Fruit fly (Drosophila melanogaster) whole organism, wandering third instar larva: ENCODE data around the gene CG42299.

Source experiments
- Abd-B ChIP-seq: fragments of >200 bp; optimal IDR thresholded peaks from 2 replicates; lab custom pipeline; 2017; ENCODE audit warnings: missing biosample characterization, missing genetic modification characterization
- CG32264 ChIP-seq: fragments of 200-800 bp; sonication (Bioruptor generic); optimal IDR thresholded peaks from 2 replicates; lab custom pipeline; 2016; ENCODE audit warnings: missing biosample characterization, missing genetic modification characterization
- CG9705 ChIP-seq: fragments of 200-800 bp; sonication (Bioruptor generic); optimal IDR thresholded peaks from 2 replicates; lab custom pipeline; 2018; ENCODE audit warnings: missing biosample characterization, mild to moderate bottlenecking, missing genetic modification characterization
- CrebA ChIP-seq: fragments of 200-800 bp; sonication (Bioruptor generic); optimal IDR thresholded peaks from 2 replicates; lab custom pipeline; 2016; ENCODE audit warnings: missing biosample characterization, mild to moderate bottlenecking, missing genetic modification characterization, borderline replicate concordance
- Dfd ChIP-seq: fragments of >200 bp; optimal IDR thresholded peaks from 2 replicates; lab custom pipeline; 2017; ENCODE audit warnings: missing biosample characterization, missing genetic modification characterization
- Dif ChIP-seq: fragments of 200-275, 200-300 bp; sonication (Bioruptor generic); optimal IDR thresholded peaks from 2 replicates; lab custom pipeline; 2018; ENCODE audit warnings: missing biosample characterization, missing genetic modification characterization; ENCODE audit not compliant: partially characterized antibody
- GATAd ChIP-seq: sonication (Bioruptor generic); optimal IDR thresholded peaks from 2 replicates; lab custom pipeline; 2016; ENCODE audit warnings: missing biosample characterization, missing genetic modification characterization
- HLH106 ChIP-seq: fragments of 200-800 bp; optimal IDR thresholded peaks from 3 replicates; lab custom pipeline; 2019; ENCODE audit warnings: missing biosample characterization, mild to moderate bottlenecking, missing genetic modification characterization, moderate library complexity
- Hnf4 ChIP-seq: fragments of 200-800 bp; sonication (Bioruptor generic); optimal IDR thresholded peaks from 2 replicates; lab custom pipeline; 2016; ENCODE audit warnings: missing biosample characterization, mild to moderate bottlenecking, missing genetic modification characterization
- Hr78 ChIP-seq: fragments of >200 bp; optimal IDR thresholded peaks from 2 replicates; lab custom pipeline; 2017; ENCODE audit warnings: missing biosample characterization, missing genetic modification characterization
- Hr83 ChIP-seq: fragments of 200-300 bp; sonication (Bioruptor generic); optimal IDR thresholded peaks from 2 replicates; lab custom pipeline; 2016; ENCODE audit warnings: missing biosample characterization, mild to moderate bottlenecking, missing genetic modification characterization, moderate library complexity; ENCODE audit not compliant: poor library complexity, severe bottlenecking
- Jra ChIP-seq: sonication (Bioruptor generic); optimal IDR thresholded peaks from 2 replicates; lab custom pipeline; 2016; ENCODE audit warnings: missing biosample characterization, missing genetic modification characterization
- Mio ChIP-seq: sonication (Bioruptor generic); optimal IDR thresholded peaks from 2 replicates; lab custom pipeline; 2016; ENCODE audit warnings: missing biosample characterization, missing genetic modification characterization
- Myc ChIP-seq: fragments of >200 bp; optimal IDR thresholded peaks from 2 replicates; lab custom pipeline; 2017
- N ChIP-seq: fragments of >200 bp; optimal IDR thresholded peaks from 2 replicates; lab custom pipeline; 2018; ENCODE audit warnings: missing biosample characterization, missing external identifiers, missing genetic modification characterization
- OdsH ChIP-seq: fragments of 200-800 bp; sonication (Bioruptor generic); optimal IDR thresholded peaks from 2 replicates; lab custom pipeline; 2016; ENCODE audit warnings: missing biosample characterization, mild to moderate bottlenecking, missing genetic modification characterization
- Rel ChIP-seq, 2 experiments: fragments of 200-800 bp; sonication (Bioruptor generic) in 1 of 2; optimal IDR thresholded peaks; 2 replicates in 1 of 2; 3 replicates in 1 of 2; lab custom pipeline; 2016 to 2019; ENCODE audit warnings: mild to moderate bottlenecking in 2 of 2, missing biosample characterization in 2 of 2, missing genetic modification characterization in 2 of 2, moderate library complexity in 1 of 2
- Sp1 ChIP-seq: fragments of 200-800 bp; sonication (Bioruptor generic); optimal IDR thresholded peaks from 3 replicates; lab custom pipeline; 2019; ENCODE audit warnings: missing biosample characterization, mild to moderate bottlenecking, missing genetic modification characterization, moderate library complexity
- Vsx2 ChIP-seq: fragments of 200-300, 225-300 bp; sonication (Bioruptor generic); optimal IDR thresholded peaks from 2 replicates; lab custom pipeline; 2018; ENCODE audit warnings: missing biosample characterization, missing genetic modification characterization; ENCODE audit not compliant: partially characterized antibody
- br ChIP-seq: fragments of 200-800 bp; sonication (Bioruptor generic); optimal IDR thresholded peaks from 2 replicates; lab custom pipeline; 2016; ENCODE audit warnings: missing biosample characterization, missing genetic modification characterization
- brk ChIP-seq: fragments of 200-800 bp; sonication (Bioruptor generic); optimal IDR thresholded peaks from 2 replicates; lab custom pipeline; 2016; ENCODE audit warnings: missing biosample characterization, mild to moderate bottlenecking, missing genetic modification characterization
- dl ChIP-seq, 2 experiments: fragments of 175-275, 200-275 bp in 1 of 2; fragments of 200-275 bp in 1 of 2; sonication (Bioruptor generic); optimal IDR thresholded peaks; lab custom pipeline; 2018; ENCODE audit warnings: mild to moderate bottlenecking in 2 of 2, missing biosample characterization in 2 of 2, missing genetic modification characterization in 2 of 2, moderate library complexity in 2 of 2; ENCODE audit not compliant: partially characterized antibody in 2 of 2, insufficient read depth in 1 of 2
- dmrt93B ChIP-seq: fragments of 200-800 bp; sonication (Bioruptor generic); optimal IDR thresholded peaks from 2 replicates; lab custom pipeline; 2018; ENCODE audit warnings: missing biosample characterization, mild to moderate bottlenecking, missing genetic modification characterization
- dsf ChIP-seq: sonication (Bioruptor generic); optimal IDR thresholded peaks from 2 replicates; lab custom pipeline; 2016; ENCODE audit warnings: missing biosample characterization, missing genetic modification characterization, borderline replicate concordance
- ey ChIP-seq: fragments of 200-800 bp; sonication (Bioruptor generic); optimal IDR thresholded peaks from 2 replicates; lab custom pipeline; 2016; ENCODE audit warnings: missing biosample characterization, missing genetic modification characterization
- foxo ChIP-seq, 2 experiments: fragments of 200-800 bp; sonication (Bioruptor generic); optimal IDR thresholded peaks; 2 replicates in 1 of 2; 3 replicates in 1 of 2; lab custom pipeline; 2016 to 2017; ENCODE audit warnings: missing biosample characterization in 2 of 2, missing genetic modification characterization in 2 of 2
- fru ChIP-seq: fragments of 200-800 bp; sonication (Bioruptor generic); optimal IDR thresholded peaks from 3 replicates; lab custom pipeline; 2016; ENCODE audit warnings: missing biosample characterization, mild to moderate bottlenecking, missing genetic modification characterization
- h ChIP-seq: fragments of 200-800 bp; sonication (Bioruptor generic); optimal IDR thresholded peaks from 3 replicates; lab custom pipeline; 2016; ENCODE audit warnings: missing biosample characterization, mild to moderate bottlenecking, missing genetic modification characterization
- jim ChIP-seq: fragments of 175-275, 200-325 bp; sonication (Bioruptor generic); optimal IDR thresholded peaks from 2 replicates; lab custom pipeline; 2016; ENCODE audit warnings: missing biosample characterization, mild to moderate bottlenecking, missing genetic modification characterization
- lola ChIP-seq: fragments of >200 bp; optimal IDR thresholded peaks from 2 replicates; lab custom pipeline; 2017; ENCODE audit warnings: missing biosample characterization, missing genetic modification characterization
- pan ChIP-seq: fragments of >200 bp; optimal IDR thresholded peaks from 2 replicates; lab custom pipeline; 2017
- psq ChIP-seq: fragments of 200-800 bp; sonication (Bioruptor generic); optimal IDR thresholded peaks from 3 replicates; lab custom pipeline; 2017; ENCODE audit warnings: missing biosample characterization, mild to moderate bottlenecking, missing genetic modification characterization, moderate library complexity
- rgr ChIP-seq: fragments of 200-800 bp; sonication (Bioruptor generic); optimal IDR thresholded peaks from 3 replicates; lab custom pipeline; 2016; ENCODE audit warnings: missing biosample characterization, mild to moderate bottlenecking, missing genetic modification characterization
- sage ChIP-seq: fragments of 200-800 bp; sonication (Bioruptor generic); optimal IDR thresholded peaks from 2 replicates; lab custom pipeline; 2016; ENCODE audit warnings: missing biosample characterization, mild to moderate bottlenecking, missing genetic modification characterization
- sv ChIP-seq: fragments of 200-800 bp; sonication (Bioruptor generic); optimal IDR thresholded peaks from 3 replicates; lab custom pipeline; 2016; ENCODE audit warnings: missing biosample characterization, missing genetic modification characterization
- tai ChIP-seq: sonication (Bioruptor generic); optimal IDR thresholded peaks from 2 replicates; lab custom pipeline; 2016; ENCODE audit warnings: missing biosample characterization, missing genetic modification characterization
- usp ChIP-seq: fragments of >200 bp; optimal IDR thresholded peaks from 2 replicates; lab custom pipeline; 2017; ENCODE audit warnings: missing biosample characterization, missing genetic modification characterization
- woc ChIP-seq: sonication (Bioruptor generic); optimal IDR thresholded peaks from 2 replicates; lab custom pipeline; 2016; ENCODE audit warnings: missing biosample characterization, mild to moderate bottlenecking, missing genetic modification characterization

Gene CG42299

dm6 chrX:15601285-15601684 lies 25.8 kb upstream of the CG42299 start:
- TF ChIP-seq pan (no peak), GATAd (GFP tag; lab: Kevin White, UChicago) (no peak), dsf (GFP tag; lab: Kevin White, UChicago) (no peak), Hr83 (no peak), Sp1 (GFP tag; lab: Kevin White, UChicago) (no peak), Myc (lab: Kevin White, UChicago) (no peak), CG32264 (no peak), Hr78 (GFP tag; lab: Kevin White, UChicago) (no peak), rgr (GFP tag; lab: Kevin White, UChicago) (no peak)

- TF ChIP-seq usp (GFP tag; lab: Kevin White, UChicago): no peak
- peak in 1 of 2 experiments; percentile 22 for TF ChIP-seq foxo (GFP tag; optimal IDR thresholded peaks at IDR 0.05; lab: Kevin White, UChicago)
- TF ChIP-seq sage (GFP tag; lab: Kevin White, UChicago): no peak
- TF ChIP-seq jim (GFP tag; lab: Kevin White, UChicago): no peak
- TF ChIP-seq psq (GFP tag; lab: Kevin White, UChicago): no peak
- TF ChIP-seq HLH106 (tag; lab: Kevin White, UChicago): peak; percentile 36
- TF ChIP-seq rgr (GFP tag; lab: Kevin White, UChicago): no peak
- TF ChIP-seq pan: no peak
- TF ChIP-seq Abd-B (GFP tag; lab: Kevin White, UChicago): no peak
- no peak for TF ChIP-seq lola (GFP tag; lab: Kevin White, UChicago)
- TF ChIP-seq ey: peak; percentile 7
- TF ChIP-seq Hr83: no peak
- no peak for TF ChIP-seq Vsx2 (GFP tag; lab: Kevin White, UChicago)
- TF ChIP-seq dmrt93B (GFP tag; lab: Kevin White, UChicago): no peak
- TF ChIP-seq Mio: no peak
- no peak for TF ChIP-seq CG32264
- no peak for TF ChIP-seq CG9705 (GFP tag; lab: Kevin White, UChicago)
- no peak for TF ChIP-seq br (GFP tag; lab: Kevin White, UChicago)
- TF ChIP-seq Dif (GFP tag; lab: Kevin White, UChicago): no peak
- TF ChIP-seq GATAd (GFP tag; lab: Kevin White, UChicago): no peak
- no peak for TF ChIP-seq brk (GFP tag; lab: Kevin White, UChicago)
- TF ChIP-seq OdsH (GFP tag; lab: Kevin White, UChicago): no peak
- TF ChIP-seq woc: no peak
- TF ChIP-seq Hr78 (GFP tag; lab: Kevin White, UChicago): no peak
- no peak for TF ChIP-seq Sp1 (GFP tag; lab: Kevin White, UChicago)
- no peak for TF ChIP-seq sv
- peak; percentile 24 for TF ChIP-seq h (GFP tag; lab: Kevin White, UChicago)
- TF ChIP-seq Dfd (GFP tag; lab: Kevin White, UChicago): no peak
- TF ChIP-seq Jra: no peak
- TF ChIP-seq tai (GFP tag; lab: Kevin White, UChicago): no peak
- TF ChIP-seq fru (GFP tag; lab: Kevin White, UChicago): peak; percentile 4
- no peak for TF ChIP-seq dl (GFP tag; optimal IDR thresholded peaks at IDR 0.05; lab: Kevin White, UChicago; ENCODE audit: insufficient read depth in 1 of 2, partially characterized antibody in 2 of 2)
- TF ChIP-seq Myc (lab: Kevin White, UChicago): no peak
- TF ChIP-seq N (GFP tag; lab: Kevin White, UChicago): no peak
- TF ChIP-seq Rel (GFP tag; optimal IDR thresholded peaks at IDR 0.05; lab: Kevin White, UChicago): no peak
- no peak for TF ChIP-seq Rel (tag; optimal IDR thresholded peaks at IDR 0.05; lab: Kevin White, UChicago)
- TF ChIP-seq CrebA (GFP tag; lab: Kevin White, UChicago): no peak
- TF ChIP-seq, all 38 proteins: peak for 5
These were observed 24.2 kb upstream of the CG42299 start for dm6 chrX:15599697-15600096.

- TF ChIP-seq h (GFP tag; lab: Kevin White, UChicago) (peak; percentile 13), Myc (lab: Kevin White, UChicago) (peak; percentile 68), brk (GFP tag; lab: Kevin White, UChicago) (peak; percentile 28), HLH106 (tag; lab: Kevin White, UChicago) (peak; percentile 27), rgr (GFP tag; lab: Kevin White, UChicago) (peak; percentile 19), foxo (GFP tag; optimal IDR thresholded peaks at IDR 0.05; lab: Kevin White, UChicago) (peak in 1 of 2 experiments; percentile 20), Hnf4 (GFP tag; lab: Kevin White, UChicago) (peak; percentile 32), GATAd (GFP tag; lab: Kevin White, UChicago) (no peak), Rel (GFP tag; optimal IDR thresholded peaks at IDR 0.05; lab: Kevin White, UChicago) (no peak), Rel (tag; optimal IDR thresholded peaks at IDR 0.05; lab: Kevin White, UChicago) (no peak)
- TF ChIP-seq, all 38 proteins: peak for 7
These were observed 18.9 kb upstream of the CG42299 start for dm6 chrX:15594230-15594857.
